Worm (Caenorhabditis elegans) whole organism, L1 larva: Measurements from ENCODE around the gene frpr-11.

Experiments used
- C34B4.2 ChIP-seq: sonication (generic microtip); optimal IDR thresholded peaks from 2 replicates; lab custom pipeline; 2017; ENCODE audit warnings: mild to moderate bottlenecking, missing genetic modification characterization, missing compliant biosample characterization
- ama-1 ChIP-seq: fragments of 150-350 bp; optimal IDR thresholded peaks from 2 replicates; lab custom pipeline; 2014
- nhr-28 ChIP-seq: fragments of 150-350 bp; optimal IDR thresholded peaks from 2 replicates; lab custom pipeline; 2014; ENCODE audit warnings: missing biosample characterization, missing genetic modification characterization
- snpc-4 ChIP-seq: fragments of 150-350 bp; optimal IDR thresholded peaks from 2 replicates; lab custom pipeline; 2014; ENCODE audit warnings: missing biosample characterization, missing genetic modification characterization
- unc-30 ChIP-seq: sonication (generic microtip); optimal IDR thresholded peaks from 2 replicates; lab custom pipeline; 2017; ENCODE audit warnings: missing biosample characterization, missing genetic modification characterization

ce11 chrV:8927715-8928114 lies 20.7 kb downstream of the frpr-11 start:
- TF ChIP-seq nhr-28 (no peak), ama-1 (lab: Kevin White, UChicago) (no peak), C34B4.2 (tag; lab: Kevin White, UChicago) (no peak), snpc-4 (tag; lab: Kevin White, UChicago) (no peak), unc-30 (no peak)
